Worm (Caenorhabditis elegans) whole organism, midembryonic: ENCODE data around the gene pgph-1.

ENCODE experiments used
- T22C8.4 ChIP-seq: fragments of 200-800 bp; sonication (Bioruptor generic); IDR thresholded peaks from 2 replicates; pipeline ENCODE4 v1.3.6; 2022; ENCODE audit warnings: missing genetic modification characterization, missing compliant biosample characterization
- ref-1 ChIP-seq: fragments of 200-800 bp; sonication (Bioruptor generic); conservative IDR thresholded peaks from 2 replicates; pipeline ENCODE4 v1.3.6; 2022; ENCODE audit warnings: missing genetic modification reagents, missing genetic modification characterization, missing compliant biosample characterization
- tab-1 ChIP-seq: fragments of 200-800 bp; sonication (Bioruptor generic); IDR thresholded peaks from 2 replicates; pipeline ENCODE4 v1.3.6; 2022; ENCODE audit warnings: missing genetic modification characterization, missing compliant biosample characterization

DNA sequence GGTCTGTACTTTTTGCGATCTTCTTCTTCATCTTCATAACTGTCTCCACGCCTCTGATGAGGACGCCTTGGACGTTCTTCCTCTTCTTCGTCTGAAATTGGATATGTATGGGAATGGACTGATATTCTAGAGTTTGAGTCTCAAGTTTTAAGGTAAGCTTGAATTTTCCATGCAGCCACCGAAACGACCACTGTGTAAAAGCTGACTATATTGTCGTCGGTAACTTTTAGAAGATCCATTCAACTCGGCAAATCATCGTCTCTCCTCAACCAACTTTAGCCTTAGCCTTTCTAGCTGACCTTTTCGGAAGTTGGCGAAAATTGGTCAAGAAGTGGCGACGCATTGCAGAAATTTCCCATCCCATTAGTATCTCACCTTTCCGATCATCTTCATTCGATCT, 28.9 kb downstream of the pgph-1 start:
- TF ChIP-seq tab-1 (no peak), ref-1 (no peak), T22C8.4 (no peak)
